Worm (Caenorhabditis elegans) whole organism, mixed stage, embryonic: ENCODE results near the gene let-721.

ENCODE experiments used
- blmp-1 ChIP-seq: fragments of 150-350 bp; optimal IDR thresholded peaks from 2 replicates; lab custom pipeline; 2014; ENCODE audit warnings: missing biosample characterization, missing genetic modification characterization
- ceh-39 ChIP-seq: fragments of 150-350 bp; optimal IDR thresholded peaks from 2 replicates; lab custom pipeline; 2014; ENCODE audit warnings: missing biosample characterization, missing genetic modification characterization
- drap-1 ChIP-seq: fragments of 200-800 bp; sonication (Bioruptor generic); optimal IDR thresholded peaks from 3 replicates; lab custom pipeline; 2018; ENCODE audit warnings: mild to moderate bottlenecking, missing genetic modification characterization, missing compliant biosample characterization
- lsy-2 ChIP-seq: fragments of 150-350 bp; optimal IDR thresholded peaks from 2 replicates; lab custom pipeline; 2014; ENCODE audit warnings: missing biosample characterization, missing genetic modification characterization
- mep-1 ChIP-seq: fragments of 150-350 bp; optimal IDR thresholded peaks from 2 replicates; lab custom pipeline; 2017; ENCODE audit warnings: missing biosample characterization, missing genetic modification reagents, missing genetic modification characterization, inconsistent platforms
- nhr-12 ChIP-seq: fragments of 150-350 bp; optimal IDR thresholded peaks from 2 replicates; lab custom pipeline; 2014; ENCODE audit warnings: missing biosample characterization, missing genetic modification characterization
- pha-4 ChIP-seq: fragments of 150-350 bp; optimal IDR thresholded peaks from 2 replicates; lab custom pipeline; 2018; ENCODE audit warnings: missing biosample characterization, missing genetic modification reagents, missing genetic modification characterization
- snpc-4 ChIP-seq: fragments of 150-350 bp; optimal IDR thresholded peaks from 2 replicates; lab custom pipeline; 2014; ENCODE audit warnings: missing biosample characterization, missing genetic modification characterization
- sptf-1 ChIP-seq: sonication (generic microtip); optimal IDR thresholded peaks from 2 replicates; lab custom pipeline; 2017; ENCODE audit warnings: mild to moderate bottlenecking, missing genetic modification characterization, moderate library complexity, missing compliant biosample characterization
- tbx-8 ChIP-seq: fragments of 200-800 bp; sonication (Bioruptor generic); optimal IDR thresholded peaks from 2 replicates; lab custom pipeline; 2018; ENCODE audit warnings: mild to moderate bottlenecking, missing genetic modification characterization, moderate library complexity, missing compliant biosample characterization
- zip-8 ChIP-seq: fragments of 150-350 bp; optimal IDR thresholded peaks from 2 replicates; lab custom pipeline; 2014; ENCODE audit warnings: missing biosample characterization, missing genetic modification characterization

ce11 chrIII:6459820-6460219, 13.1 kb upstream of the let-721 start, which contains the start of gene algn-1:
- TF ChIP-seq zip-8 (no peak), nhr-12 (tag; lab: Kevin White, UChicago) (no peak), snpc-4 (tag; lab: Kevin White, UChicago) (no peak), mep-1 (tag; lab: Kevin White, UChicago) (no peak), ceh-39 (tag; lab: Kevin White, UChicago) (no peak), blmp-1 (tag; lab: Kevin White, UChicago) (no peak), drap-1 (GFP tag; lab: Kevin White, UChicago) (no peak), pha-4 (tag; lab: Kevin White, UChicago) (no peak), lsy-2 (tag; lab: Kevin White, UChicago) (no peak), sptf-1 (tag; lab: Kevin White, UChicago) (no peak), tbx-8 (GFP tag; lab: Kevin White, UChicago) (no peak)
